Fruit fly (Drosophila melanogaster) whole organism, wandering third instar larva: ENCODE measurements around the gene CG10140.

Experiments
- Abd-B ChIP-seq: fragments of >200 bp; optimal IDR thresholded peaks from 2 replicates; lab custom pipeline; 2017; ENCODE audit warnings: missing biosample characterization, missing genetic modification characterization
- CG32264 ChIP-seq: fragments of 200-800 bp; sonication (Bioruptor generic); optimal IDR thresholded peaks from 2 replicates; lab custom pipeline; 2016; ENCODE audit warnings: missing biosample characterization, missing genetic modification characterization
- CG9705 ChIP-seq: fragments of 200-800 bp; sonication (Bioruptor generic); optimal IDR thresholded peaks from 2 replicates; lab custom pipeline; 2018; ENCODE audit warnings: missing biosample characterization, mild to moderate bottlenecking, missing genetic modification characterization
- CrebA ChIP-seq: fragments of 200-800 bp; sonication (Bioruptor generic); optimal IDR thresholded peaks from 2 replicates; lab custom pipeline; 2016; ENCODE audit warnings: missing biosample characterization, mild to moderate bottlenecking, missing genetic modification characterization, borderline replicate concordance
- Dfd ChIP-seq: fragments of >200 bp; optimal IDR thresholded peaks from 2 replicates; lab custom pipeline; 2017; ENCODE audit warnings: missing biosample characterization, missing genetic modification characterization
- Dif ChIP-seq: fragments of 200-275, 200-300 bp; sonication (Bioruptor generic); optimal IDR thresholded peaks from 2 replicates; lab custom pipeline; 2018; ENCODE audit warnings: missing biosample characterization, missing genetic modification characterization; ENCODE audit not compliant: partially characterized antibody
- GATAd ChIP-seq: sonication (Bioruptor generic); optimal IDR thresholded peaks from 2 replicates; lab custom pipeline; 2016; ENCODE audit warnings: missing biosample characterization, missing genetic modification characterization
- HLH106 ChIP-seq: fragments of 200-800 bp; optimal IDR thresholded peaks from 3 replicates; lab custom pipeline; 2019; ENCODE audit warnings: missing biosample characterization, mild to moderate bottlenecking, missing genetic modification characterization, moderate library complexity
- Hnf4 ChIP-seq: fragments of 200-800 bp; sonication (Bioruptor generic); optimal IDR thresholded peaks from 2 replicates; lab custom pipeline; 2016; ENCODE audit warnings: missing biosample characterization, mild to moderate bottlenecking, missing genetic modification characterization
- Hr78 ChIP-seq: fragments of >200 bp; optimal IDR thresholded peaks from 2 replicates; lab custom pipeline; 2017; ENCODE audit warnings: missing biosample characterization, missing genetic modification characterization
- Hr83 ChIP-seq: fragments of 200-300 bp; sonication (Bioruptor generic); optimal IDR thresholded peaks from 2 replicates; lab custom pipeline; 2016; ENCODE audit warnings: missing biosample characterization, mild to moderate bottlenecking, missing genetic modification characterization, moderate library complexity; ENCODE audit not compliant: poor library complexity, severe bottlenecking
- Jra ChIP-seq: sonication (Bioruptor generic); optimal IDR thresholded peaks from 2 replicates; lab custom pipeline; 2016; ENCODE audit warnings: missing biosample characterization, missing genetic modification characterization
- Mio ChIP-seq: sonication (Bioruptor generic); optimal IDR thresholded peaks from 2 replicates; lab custom pipeline; 2016; ENCODE audit warnings: missing biosample characterization, missing genetic modification characterization
- Myc ChIP-seq: fragments of >200 bp; optimal IDR thresholded peaks from 2 replicates; lab custom pipeline; 2017
- N ChIP-seq: fragments of >200 bp; optimal IDR thresholded peaks from 2 replicates; lab custom pipeline; 2018; ENCODE audit warnings: missing biosample characterization, missing external identifiers, missing genetic modification characterization
- OdsH ChIP-seq: fragments of 200-800 bp; sonication (Bioruptor generic); optimal IDR thresholded peaks from 2 replicates; lab custom pipeline; 2016; ENCODE audit warnings: missing biosample characterization, mild to moderate bottlenecking, missing genetic modification characterization
- Rel ChIP-seq, 2 experiments: fragments of 200-800 bp; sonication (Bioruptor generic) in 1 of 2; optimal IDR thresholded peaks; 2 replicates in 1 of 2; 3 replicates in 1 of 2; lab custom pipeline; 2016 to 2019; ENCODE audit warnings: mild to moderate bottlenecking in 2 of 2, missing biosample characterization in 2 of 2, missing genetic modification characterization in 2 of 2, moderate library complexity in 1 of 2
- Sp1 ChIP-seq: fragments of 200-800 bp; sonication (Bioruptor generic); optimal IDR thresholded peaks from 3 replicates; lab custom pipeline; 2019; ENCODE audit warnings: missing biosample characterization, mild to moderate bottlenecking, missing genetic modification characterization, moderate library complexity
- Vsx2 ChIP-seq: fragments of 200-300, 225-300 bp; sonication (Bioruptor generic); optimal IDR thresholded peaks from 2 replicates; lab custom pipeline; 2018; ENCODE audit warnings: missing biosample characterization, missing genetic modification characterization; ENCODE audit not compliant: partially characterized antibody
- br ChIP-seq: fragments of 200-800 bp; sonication (Bioruptor generic); optimal IDR thresholded peaks from 2 replicates; lab custom pipeline; 2016; ENCODE audit warnings: missing biosample characterization, missing genetic modification characterization
- brk ChIP-seq: fragments of 200-800 bp; sonication (Bioruptor generic); optimal IDR thresholded peaks from 2 replicates; lab custom pipeline; 2016; ENCODE audit warnings: missing biosample characterization, mild to moderate bottlenecking, missing genetic modification characterization
- dl ChIP-seq, 2 experiments: fragments of 175-275, 200-275 bp in 1 of 2; fragments of 200-275 bp in 1 of 2; sonication (Bioruptor generic); optimal IDR thresholded peaks; lab custom pipeline; 2018; ENCODE audit warnings: mild to moderate bottlenecking in 2 of 2, missing biosample characterization in 2 of 2, missing genetic modification characterization in 2 of 2, moderate library complexity in 2 of 2; ENCODE audit not compliant: partially characterized antibody in 2 of 2, insufficient read depth in 1 of 2
- dmrt93B ChIP-seq: fragments of 200-800 bp; sonication (Bioruptor generic); optimal IDR thresholded peaks from 2 replicates; lab custom pipeline; 2018; ENCODE audit warnings: missing biosample characterization, mild to moderate bottlenecking, missing genetic modification characterization
- dsf ChIP-seq: sonication (Bioruptor generic); optimal IDR thresholded peaks from 2 replicates; lab custom pipeline; 2016; ENCODE audit warnings: missing biosample characterization, missing genetic modification characterization, borderline replicate concordance
- ey ChIP-seq: fragments of 200-800 bp; sonication (Bioruptor generic); optimal IDR thresholded peaks from 2 replicates; lab custom pipeline; 2016; ENCODE audit warnings: missing biosample characterization, missing genetic modification characterization
- foxo ChIP-seq, 2 experiments: fragments of 200-800 bp; sonication (Bioruptor generic); optimal IDR thresholded peaks; 2 replicates in 1 of 2; 3 replicates in 1 of 2; lab custom pipeline; 2016 to 2017; ENCODE audit warnings: missing biosample characterization in 2 of 2, missing genetic modification characterization in 2 of 2
- fru ChIP-seq: fragments of 200-800 bp; sonication (Bioruptor generic); optimal IDR thresholded peaks from 3 replicates; lab custom pipeline; 2016; ENCODE audit warnings: missing biosample characterization, mild to moderate bottlenecking, missing genetic modification characterization
- h ChIP-seq: fragments of 200-800 bp; sonication (Bioruptor generic); optimal IDR thresholded peaks from 3 replicates; lab custom pipeline; 2016; ENCODE audit warnings: missing biosample characterization, mild to moderate bottlenecking, missing genetic modification characterization
- jim ChIP-seq: fragments of 175-275, 200-325 bp; sonication (Bioruptor generic); optimal IDR thresholded peaks from 2 replicates; lab custom pipeline; 2016; ENCODE audit warnings: missing biosample characterization, mild to moderate bottlenecking, missing genetic modification characterization
- lola ChIP-seq: fragments of >200 bp; optimal IDR thresholded peaks from 2 replicates; lab custom pipeline; 2017; ENCODE audit warnings: missing biosample characterization, missing genetic modification characterization
- pan ChIP-seq: fragments of >200 bp; optimal IDR thresholded peaks from 2 replicates; lab custom pipeline; 2017
- psq ChIP-seq: fragments of 200-800 bp; sonication (Bioruptor generic); optimal IDR thresholded peaks from 3 replicates; lab custom pipeline; 2017; ENCODE audit warnings: missing biosample characterization, mild to moderate bottlenecking, missing genetic modification characterization, moderate library complexity
- rgr ChIP-seq: fragments of 200-800 bp; sonication (Bioruptor generic); optimal IDR thresholded peaks from 3 replicates; lab custom pipeline; 2016; ENCODE audit warnings: missing biosample characterization, mild to moderate bottlenecking, missing genetic modification characterization
- sage ChIP-seq: fragments of 200-800 bp; sonication (Bioruptor generic); optimal IDR thresholded peaks from 2 replicates; lab custom pipeline; 2016; ENCODE audit warnings: missing biosample characterization, mild to moderate bottlenecking, missing genetic modification characterization
- sv ChIP-seq: fragments of 200-800 bp; sonication (Bioruptor generic); optimal IDR thresholded peaks from 3 replicates; lab custom pipeline; 2016; ENCODE audit warnings: missing biosample characterization, missing genetic modification characterization
- tai ChIP-seq: sonication (Bioruptor generic); optimal IDR thresholded peaks from 2 replicates; lab custom pipeline; 2016; ENCODE audit warnings: missing biosample characterization, missing genetic modification characterization
- usp ChIP-seq: fragments of >200 bp; optimal IDR thresholded peaks from 2 replicates; lab custom pipeline; 2017; ENCODE audit warnings: missing biosample characterization, missing genetic modification characterization
- woc ChIP-seq: sonication (Bioruptor generic); optimal IDR thresholded peaks from 2 replicates; lab custom pipeline; 2016; ENCODE audit warnings: missing biosample characterization, mild to moderate bottlenecking, missing genetic modification characterization

Gene CG10140

dm6 chr3L:13451562-13451961 is 11.3 kb upstream of the CG10140 start:
- TF ChIP-seq dsf (GFP tag; lab: Kevin White, UChicago): no peak
- TF ChIP-seq woc (GFP tag; lab: Kevin White, UChicago): no peak
- TF ChIP-seq Myc: no peak
- no peak for TF ChIP-seq pan
- TF ChIP-seq jim (GFP tag; lab: Kevin White, UChicago): no peak
- TF ChIP-seq dl (GFP tag; optimal IDR thresholded peaks at IDR 0.05; lab: Kevin White, UChicago; ENCODE audit: insufficient read depth in 1 of 2, partially characterized antibody in 2 of 2): no peak
- no peak for TF ChIP-seq brk
- no peak for TF ChIP-seq tai
- TF ChIP-seq CG32264: no peak
- TF ChIP-seq N (GFP tag; lab: Kevin White, UChicago): no peak
- TF ChIP-seq lola (GFP tag; lab: Kevin White, UChicago): no peak
- TF ChIP-seq usp: no peak
- no peak for TF ChIP-seq h (GFP tag; lab: Kevin White, UChicago)
- TF ChIP-seq dmrt93B (GFP tag; lab: Kevin White, UChicago): no peak
- TF ChIP-seq Hnf4 (GFP tag; lab: Kevin White, UChicago): no peak
- no peak for TF ChIP-seq Dif (GFP tag; lab: Kevin White, UChicago)

dm6 chr3L:13450177-13450793 is 10.0 kb upstream of the CG10140 start, which contains the start of the genes JMJD7 and CG10738:
JMJD7 (minus strand) TSS chr3L:13450283.
CG10738 (plus strand) TSS chr3L:13450770.
- peak; percentile 66 for TF ChIP-seq HLH106
- TF ChIP-seq lola (GFP tag; lab: Kevin White, UChicago): no peak
- peak; percentile 9 for TF ChIP-seq fru (GFP tag; lab: Kevin White, UChicago)
- TF ChIP-seq woc (GFP tag; lab: Kevin White, UChicago): no peak
- TF ChIP-seq Abd-B: no peak
- no peak for TF ChIP-seq OdsH
- TF ChIP-seq dsf (GFP tag; lab: Kevin White, UChicago): no peak
- no peak for TF ChIP-seq brk
- TF ChIP-seq jim (GFP tag; lab: Kevin White, UChicago): no peak
- no peak for TF ChIP-seq usp
- TF ChIP-seq h (GFP tag; lab: Kevin White, UChicago): peak; percentile 44
- TF ChIP-seq Hr78 (GFP tag; lab: Kevin White, UChicago): no peak
- peak; percentile 27 for TF ChIP-seq psq (GFP tag; lab: Kevin White, UChicago)
- TF ChIP-seq Dif (GFP tag; lab: Kevin White, UChicago): no peak
- no peak for TF ChIP-seq Jra (GFP tag; lab: Kevin White, UChicago)
- no peak for TF ChIP-seq tai
- no peak for TF ChIP-seq foxo (GFP tag; optimal IDR thresholded peaks at IDR 0.05; lab: Kevin White, UChicago)
- TF ChIP-seq N (GFP tag; lab: Kevin White, UChicago): no peak
- peak; percentile 75 for TF ChIP-seq CG9705
- TF ChIP-seq Sp1: peak; percentile 25
- TF ChIP-seq CG32264: no peak
- no peak for TF ChIP-seq Mio
- no peak for TF ChIP-seq GATAd
- no peak for TF ChIP-seq pan
- TF ChIP-seq dmrt93B (GFP tag; lab: Kevin White, UChicago): peak; percentile 67
- peak; percentile 36 for TF ChIP-seq rgr (GFP tag; lab: Kevin White, UChicago)
- no peak for TF ChIP-seq Vsx2 (GFP tag; lab: Kevin White, UChicago)
- TF ChIP-seq Rel (GFP tag; optimal IDR thresholded peaks at IDR 0.05; lab: Kevin White, UChicago): no peak
- TF ChIP-seq Rel (tag; optimal IDR thresholded peaks at IDR 0.05; lab: Kevin White, UChicago): peak; percentile 16
- TF ChIP-seq sage: no peak
- peak; percentile 5 for TF ChIP-seq ey (GFP tag; lab: Kevin White, UChicago)
- no peak for TF ChIP-seq Dfd (GFP tag; lab: Kevin White, UChicago)
- peak; percentile 14 for TF ChIP-seq br (GFP tag; lab: Kevin White, UChicago)
- no peak for TF ChIP-seq CrebA (GFP tag; lab: Kevin White, UChicago)
- TF ChIP-seq dl (GFP tag; optimal IDR thresholded peaks at IDR 0.05; lab: Kevin White, UChicago; ENCODE audit: insufficient read depth in 1 of 2, partially characterized antibody in 2 of 2): no peak
- peak; percentile 77 for TF ChIP-seq Hr83 (GFP tag; lab: Kevin White, UChicago)
- no peak for TF ChIP-seq Myc
- no peak for TF ChIP-seq sv (GFP tag; lab: Kevin White, UChicago)
- TF ChIP-seq Hnf4 (GFP tag; lab: Kevin White, UChicago): no peak
- TF ChIP-seq, all 38 proteins: peak for 12
